Fruit fly (Drosophila melanogaster) whole organism, embryonic: Measurements from ENCODE around the gene cnc.
A peak's percentile ranks its signal among the peaks of the same experiment; 100 is the strongest.

Experiments used
- Atf3 ChIP-seq: fragments of 200-800 bp; sonication (Bioruptor generic); optimal IDR thresholded peaks from 3 replicates; lab custom pipeline; 2016; ENCODE audit warnings: missing biosample characterization, missing genetic modification characterization
- B-H2 ChIP-seq: fragments of 200-800 bp; sonication (Bioruptor generic); optimal IDR thresholded peaks from 2 replicates; lab custom pipeline; 2018; ENCODE audit warnings: missing biosample characterization, mild to moderate bottlenecking, missing genetic modification characterization
- BEAF-32 ChIP-seq: fragments of 200-800 bp; sonication (Bioruptor generic); optimal IDR thresholded peaks from 3 replicates; lab custom pipeline; 2017; ENCODE audit warnings: missing biosample characterization, missing genetic modification characterization, mild to moderate bottlenecking, moderate library complexity, missing genetic modification reagents
- C15 ChIP-seq: fragments of 200-800 bp; sonication (Bioruptor generic); IDR thresholded peaks from 3 replicates; pipeline ENCODE4 v1.3.6; 2022; ENCODE audit warnings: missing biosample characterization, missing genetic modification characterization
- CG10147 ChIP-seq: fragments of 200-800 bp; sonication (Bioruptor generic); optimal IDR thresholded peaks from 2 replicates; lab custom pipeline; 2019; ENCODE audit warnings: missing biosample characterization, mild to moderate bottlenecking, missing genetic modification characterization, moderate library complexity
- CG10267 ChIP-seq: fragments of 200-800 bp; sonication (Bioruptor generic); optimal IDR thresholded peaks from 2 replicates; lab custom pipeline; 2018; ENCODE audit warnings: missing biosample characterization, mild to moderate bottlenecking, missing genetic modification characterization, moderate library complexity
- CG11695 ChIP-seq: fragments of 200-800 bp; sonication (Bioruptor generic); IDR thresholded peaks from 3 replicates; pipeline ENCODE4 v1.3.6; 2022; ENCODE audit warnings: missing biosample characterization, missing genetic modification characterization
- CG12071 ChIP-seq: fragments of 200-800 bp; sonication (Bioruptor generic); optimal IDR thresholded peaks from 3 replicates; lab custom pipeline; 2018; ENCODE audit warnings: missing biosample characterization, mild to moderate bottlenecking, missing genetic modification characterization
- CG12299 ChIP-seq: fragments of 200-800 bp; sonication (Bioruptor generic); optimal IDR thresholded peaks from 2 replicates; lab custom pipeline; 2018; ENCODE audit warnings: missing biosample characterization, mild to moderate bottlenecking, missing genetic modification characterization
- CG1233 ChIP-seq: fragments of 200-800 bp; sonication (Bioruptor generic); optimal IDR thresholded peaks from 4 replicates; lab custom pipeline; 2018; ENCODE audit warnings: missing biosample characterization, mild to moderate bottlenecking, missing genetic modification characterization
- CG12391 ChIP-seq: fragments of 200-800 bp; sonication (Bioruptor generic); optimal IDR thresholded peaks from 3 replicates; lab custom pipeline; 2018; ENCODE audit warnings: missing biosample characterization, mild to moderate bottlenecking, missing genetic modification characterization, moderate library complexity
- CG17802 ChIP-seq: fragments of 200-800 bp; sonication (Bioruptor generic); optimal IDR thresholded peaks from 2 replicates; lab custom pipeline; 2018; ENCODE audit warnings: missing biosample characterization, mild to moderate bottlenecking, missing genetic modification characterization, moderate library complexity
- CG1832 ChIP-seq: fragments of 200-800 bp; sonication (Bioruptor generic); optimal IDR thresholded peaks from 2 replicates; lab custom pipeline; 2017; ENCODE audit warnings: missing biosample characterization, mild to moderate bottlenecking, missing genetic modification characterization, inconsistent platforms
- CG18476 ChIP-seq: fragments of 200-800 bp; sonication (Bioruptor generic); optimal IDR thresholded peaks from 2 replicates; lab custom pipeline; 2016; ENCODE audit warnings: missing biosample characterization, mild to moderate bottlenecking, missing genetic modification characterization
- CG18619 ChIP-seq: fragments of 200-800 bp; sonication (Bioruptor generic); optimal IDR thresholded peaks from 3 replicates; lab custom pipeline; 2017; ENCODE audit warnings: missing biosample characterization, mild to moderate bottlenecking, missing genetic modification characterization
- CG30020 ChIP-seq: fragments of 200-800 bp; optimal IDR thresholded peaks from 2 replicates; lab custom pipeline; 2019; ENCODE audit warnings: missing biosample characterization, mild to moderate bottlenecking, missing genetic modification characterization, moderate library complexity
- CG4328 ChIP-seq: fragments of 200-800 bp; sonication (Bioruptor generic); optimal IDR thresholded peaks from 3 replicates; lab custom pipeline; 2017; ENCODE audit warnings: missing biosample characterization, missing genetic modification reagents, missing genetic modification characterization
- CG5180 ChIP-seq: fragments of 200-800 bp; sonication (Bioruptor generic); optimal IDR thresholded peaks from 3 replicates; lab custom pipeline; 2017; ENCODE audit warnings: missing biosample characterization, missing genetic modification characterization, mild to moderate bottlenecking, moderate library complexity, missing genetic modification reagents
- CG6689 ChIP-seq: fragments of 200-800 bp; sonication (Bioruptor generic); IDR thresholded peaks from 2 replicates; pipeline ENCODE4 v1.3.6; 2022; ENCODE audit warnings: missing biosample characterization, missing genetic modification characterization
- CG6791 ChIP-seq: fragments of 200-800 bp; sonication (Bioruptor generic); IDR thresholded peaks from 3 replicates; pipeline ENCODE4 v1.3.6; 2022; ENCODE audit warnings: missing biosample characterization, missing genetic modification characterization; ENCODE audit not compliant: partially characterized antibody
- CG6854 ChIP-seq: fragments of 200-800 bp; sonication (Bioruptor generic); optimal IDR thresholded peaks from 3 replicates; lab custom pipeline; 2017; ENCODE audit warnings: missing biosample characterization, mild to moderate bottlenecking, missing genetic modification characterization
- CG7357 ChIP-seq: fragments of 200-800 bp; sonication (Bioruptor generic); IDR thresholded peaks from 3 replicates; pipeline ENCODE4 v1.3.6; 2022; ENCODE audit warnings: missing biosample characterization, missing genetic modification characterization
- CG9932 ChIP-seq: fragments of 200-800 bp; sonication (Bioruptor generic); IDR thresholded peaks from 2 replicates; pipeline ENCODE4 v1.3.6; 2022; ENCODE audit warnings: missing biosample characterization, missing genetic modification characterization
- Gug ChIP-seq: fragments of 200-800 bp; sonication (Bioruptor generic); IDR thresholded peaks from 4 replicates; pipeline ENCODE4 v1.3.6; 2022; ENCODE audit warnings: missing biosample characterization, missing genetic modification characterization
- HHEX ChIP-seq: fragments of 200-800 bp; sonication (Bioruptor generic); optimal IDR thresholded peaks from 3 replicates; lab custom pipeline; 2017; ENCODE audit warnings: missing biosample characterization, mild to moderate bottlenecking, missing genetic modification characterization, missing genetic modification reagents
- HLH4C ChIP-seq: fragments of 200-800 bp; sonication (Bioruptor generic); IDR thresholded peaks from 3 replicates; pipeline ENCODE4 v1.3.6; 2022; ENCODE audit warnings: missing biosample characterization, missing genetic modification characterization; ENCODE audit not compliant: partially characterized antibody
- Hand ChIP-seq: fragments of 200-800 bp; sonication (Bioruptor generic); optimal IDR thresholded peaks from 2 replicates; lab custom pipeline; 2017; ENCODE audit warnings: mild to moderate bottlenecking, missing biosample characterization, missing genetic modification reagents, missing genetic modification characterization
- Hmr ChIP-seq: fragments of 200-800 bp; sonication (Bioruptor generic); optimal IDR thresholded peaks from 3 replicates; lab custom pipeline; 2017; ENCODE audit warnings: mild to moderate bottlenecking, missing biosample characterization, missing genetic modification reagents, missing genetic modification characterization
- Hsf ChIP-seq: fragments of 200-800 bp; sonication (Bioruptor generic); optimal IDR thresholded peaks from 3 replicates; lab custom pipeline; 2016; ENCODE audit warnings: missing biosample characterization, missing genetic modification characterization
- Sin3A ChIP-seq: fragments of >200 bp; optimal IDR thresholded peaks from 2 replicates; lab custom pipeline; 2018
- Xbp1 ChIP-seq: fragments of 200-800 bp; sonication (Bioruptor generic); optimal IDR thresholded peaks from 3 replicates; lab custom pipeline; 2016; ENCODE audit warnings: missing biosample characterization, mild to moderate bottlenecking, missing genetic modification characterization
- aop ChIP-seq: fragments of 200-800 bp; sonication (Bioruptor generic); IDR thresholded peaks from 2 replicates; pipeline ENCODE4 v1.3.6; 2022; ENCODE audit warnings: missing biosample characterization, missing genetic modification characterization
- da ChIP-seq: fragments of 200-800 bp; sonication (Bioruptor generic); optimal IDR thresholded peaks from 2 replicates; lab custom pipeline; 2016; ENCODE audit warnings: missing biosample characterization, missing genetic modification characterization
- disco-r ChIP-seq: fragments of 200-800 bp; sonication (Bioruptor generic); optimal IDR thresholded peaks from 2 replicates; lab custom pipeline; 2016; ENCODE audit warnings: missing biosample characterization, missing genetic modification characterization
- exex ChIP-seq: fragments of 200-800 bp; sonication (Bioruptor generic); optimal IDR thresholded peaks from 4 replicates; lab custom pipeline; 2018; ENCODE audit warnings: missing biosample characterization, mild to moderate bottlenecking, missing genetic modification characterization, moderate library complexity
- gcm2 ChIP-seq: fragments of 200-800 bp; sonication (Bioruptor generic); optimal IDR thresholded peaks from 2 replicates; lab custom pipeline; 2016; ENCODE audit warnings: missing biosample characterization, missing genetic modification characterization
- insv ChIP-seq, 2 experiments: fragments of 200-800 bp; sonication (Bioruptor generic); optimal IDR thresholded peaks; 3 replicates each; lab custom pipeline; 2016 to 2018; ENCODE audit warnings: missing biosample characterization in 2 of 2, missing genetic modification characterization in 2 of 2
- jumu ChIP-seq: fragments of 200-800 bp; sonication (Bioruptor generic); optimal IDR thresholded peaks from 3 replicates; lab custom pipeline; 2016; ENCODE audit warnings: missing biosample characterization, missing genetic modification characterization
- mirr ChIP-seq: fragments of 200-800 bp; sonication (Bioruptor generic); optimal IDR thresholded peaks from 3 replicates; lab custom pipeline; 2018; ENCODE audit warnings: missing biosample characterization, mild to moderate bottlenecking, missing genetic modification characterization
- org-1 ChIP-seq: fragments of 200-800 bp; sonication (Bioruptor generic); optimal IDR thresholded peaks from 2 replicates; lab custom pipeline; 2017; ENCODE audit warnings: missing biosample characterization, missing genetic modification characterization
- p53 ChIP-seq: fragments of 200-800 bp; sonication (Bioruptor generic); optimal IDR thresholded peaks from 2 replicates; lab custom pipeline; 2016; ENCODE audit warnings: missing biosample characterization, missing genetic modification characterization
- pum ChIP-seq: fragments of 200-800 bp; sonication (Bioruptor generic); optimal IDR thresholded peaks from 2 replicates; lab custom pipeline; 2016; ENCODE audit warnings: missing biosample characterization, missing genetic modification characterization
- rib ChIP-seq: fragments of 200-800 bp; sonication (Bioruptor generic); IDR thresholded peaks from 2 replicates; pipeline ENCODE4 v1.3.6; 2022; ENCODE audit warnings: missing biosample characterization, missing genetic modification characterization
- run ChIP-seq: fragments of 200-800 bp; sonication (Bioruptor generic); optimal IDR thresholded peaks from 3 replicates; lab custom pipeline; 2018; ENCODE audit warnings: missing biosample characterization, mild to moderate bottlenecking, missing genetic modification characterization
- shn ChIP-seq: fragments of 200-800 bp; sonication (Bioruptor generic); optimal IDR thresholded peaks from 3 replicates; lab custom pipeline; 2016; ENCODE audit warnings: missing biosample characterization, missing genetic modification characterization
- sisA ChIP-seq: fragments of 200-800 bp; sonication (Bioruptor generic); IDR thresholded peaks from 2 replicates; pipeline ENCODE4 v1.3.6; 2022; ENCODE audit warnings: missing biosample characterization, missing genetic modification characterization
- trem ChIP-seq: fragments of 200-800 bp; optimal IDR thresholded peaks from 3 replicates; lab custom pipeline; 2019; ENCODE audit warnings: missing biosample characterization, mild to moderate bottlenecking, missing genetic modification characterization, moderate library complexity
- twi ChIP-seq: fragments of 200-800 bp; optimal IDR thresholded peaks from 2 replicates; lab custom pipeline; 2019; ENCODE audit warnings: missing biosample characterization, mild to moderate bottlenecking, missing genetic modification characterization, moderate library complexity
- wor ChIP-seq: fragments of 200-800 bp; sonication (Bioruptor generic); IDR thresholded peaks from 2 replicates; pipeline ENCODE4 v1.3.6; 2022; ENCODE audit warnings: missing biosample characterization, missing genetic modification characterization
- zfh1 ChIP-seq: fragments of 200-800 bp; sonication (Bioruptor generic); IDR thresholded peaks from 3 replicates; pipeline ENCODE4 v1.3.6; 2022; ENCODE audit warnings: missing biosample characterization, missing genetic modification characterization
- zfh2 ChIP-seq: fragments of 200-800 bp; sonication (Bioruptor generic); optimal IDR thresholded peaks from 2 replicates; lab custom pipeline; 2016; ENCODE audit warnings: missing biosample characterization, missing genetic modification characterization

The cnc gene

DNA sequence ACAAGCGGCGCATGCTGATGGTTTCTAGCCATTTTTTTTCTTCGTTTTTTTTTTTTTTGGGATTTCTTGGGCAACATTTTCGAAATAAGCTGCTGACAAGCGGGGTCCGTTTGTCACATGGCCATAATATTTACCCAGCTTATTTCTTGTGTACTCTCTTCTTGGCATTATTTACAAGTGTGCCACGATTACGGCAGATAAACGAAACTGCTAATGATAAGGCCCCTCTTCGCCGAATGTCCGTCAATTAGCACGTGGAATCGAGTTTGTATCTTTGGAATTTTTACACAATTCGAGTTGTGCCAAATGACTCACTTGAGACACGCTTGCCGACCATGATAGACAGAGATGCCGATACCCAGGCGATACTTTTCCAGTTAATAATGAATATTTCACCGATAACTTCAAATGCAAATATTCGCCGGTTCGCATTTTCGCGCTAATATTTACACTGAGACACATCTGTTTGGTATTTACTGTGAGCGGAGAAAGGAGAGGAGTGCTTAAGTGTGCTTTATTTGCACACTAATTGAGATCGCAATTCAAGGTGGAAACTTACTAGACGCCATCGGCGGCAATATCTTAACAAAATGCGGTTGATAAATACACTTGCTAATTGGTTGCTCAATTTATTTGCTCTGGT, 49.9 kb downstream of the cnc start (continued):
- TF ChIP-seq B-H2 (GFP tag; lab: Kevin White, UChicago) (peak; percentile 49), CG6689 (GFP tag; lab: Robert Waterston, UW) (no peak), Hand (peak; percentile 20), CG12299 (peak; percentile 18), pum (GFP tag; lab: Kevin White, UChicago) (no peak), rib (GFP tag; lab: Robert Waterston, UW) (peak; percentile 53), HLH4C (GFP tag; lab: Robert Waterston, UW) (no peak), CG30020 (tag; lab: Kevin White, UChicago) (no peak), CG1233 (GFP tag; lab: Kevin White, UChicago) (peak; percentile 59), insv (GFP tag; optimal IDR thresholded peaks at IDR 0.05; lab: Kevin White, UChicago) (no peak), CG17802 (no peak), CG18619 (GFP tag; lab: Kevin White, UChicago) (peak; percentile 27), wor (GFP tag; lab: Robert Waterston, UW) (no peak), zfh2 (GFP tag; lab: Kevin White, UChicago) (peak; percentile 51), C15 (GFP tag; lab: Robert Waterston, UW) (no peak), sisA (GFP tag; lab: Robert Waterston, UW) (no peak), run (tag; lab: Kevin White, UChicago) (no peak), BEAF-32 (GFP tag; lab: Kevin White, UChicago) (no peak), CG12391 (tag; lab: Kevin White, UChicago) (no peak), CG1832 (no peak), Gug (GFP tag; lab: Robert Waterston, UW) (no peak), Sin3A (no peak), disco-r (no peak), shn (GFP tag; lab: Kevin White, UChicago) (no peak), Hsf (no peak), Xbp1 (GFP tag; lab: Kevin White, UChicago) (no peak), da (GFP tag; lab: Kevin White, UChicago) (no peak), HHEX (GFP tag; lab: Kevin White, UChicago) (peak; percentile 57), Hmr (GFP tag; lab: Kevin White, UChicago) (peak; percentile 87), mirr (peak; percentile 52), jumu (no peak), trem (tag; lab: Kevin White, UChicago) (no peak), aop (no peak), CG11695 (GFP tag; lab: Robert Waterston, UW) (peak; percentile 26; the same call in 1 of the 3 replicates), CG10267 (tag; lab: Kevin White, UChicago) (no peak), CG18476 (GFP tag; lab: Kevin White, UChicago) (peak; percentile 0), org-1 (peak; percentile 30), gcm2 (GFP tag; lab: Kevin White, UChicago) (no peak), Atf3 (no peak), CG12071 (GFP tag; lab: Kevin White, UChicago) (peak; percentile 80), CG9932 (GFP tag; lab: Robert Waterston, UW) (0 out of 2 replicates have a peak, but pooled peaks have one; percentile 25), CG4328 (GFP tag; lab: Kevin White, UChicago) (peak; percentile 57), CG6854 (GFP tag; lab: Kevin White, UChicago) (peak; percentile 7), twi (tag; lab: Kevin White, UChicago) (no peak), CG10147 (GFP tag; lab: Kevin White, UChicago) (no peak), CG6791 (GFP tag; lab: Robert Waterston, UW) (no peak), p53 (no peak), zfh1 (GFP tag; lab: Robert Waterston, UW) (0 out of 3 replicates have a peak, but pooled peaks have one; percentile 19), CG7357 (no peak), exex (tag; lab: Kevin White, UChicago) (peak; percentile 34), CG5180 (GFP tag; lab: Kevin White, UChicago) (peak; percentile 30)
